Worm (Caenorhabditis elegans) whole organism, L1 larva: ENCODE data around the gene T26H8.5.

Experiments used
- ceh-63 ChIP-seq: fragments of 200-800 bp; sonication (Bioruptor generic); optimal IDR thresholded peaks from 2 replicates; lab custom pipeline; 2018; ENCODE audit warnings: mild to moderate bottlenecking, missing genetic modification characterization, missing compliant biosample characterization
- ces-1 ChIP-seq: fragments of 150-350 bp; optimal IDR thresholded peaks from 2 replicates; lab custom pipeline; 2014; ENCODE audit warnings: missing biosample characterization, missing genetic modification reagents, missing genetic modification characterization
- elt-3 ChIP-seq, 6 experiments: fragments of 150-350 bp in 1 of 6; sonication (generic microtip); optimal IDR thresholded peaks; 2 replicates each; lab custom pipeline; 2017 to 2018; ENCODE audit warnings: missing biosample characterization in 6 of 6, missing genetic modification characterization in 6 of 6, inconsistent platforms in 1 of 6
- fkh-10 ChIP-seq: sonication (generic microtip); optimal IDR thresholded peaks from 2 replicates; lab custom pipeline; 2017; ENCODE audit warnings: missing biosample characterization, missing genetic modification reagents, missing genetic modification characterization
- lsy-2 ChIP-seq, 2 experiments: fragments of 150-350 bp; optimal IDR thresholded peaks; 2 replicates each; lab custom pipeline; 2014; ENCODE audit warnings: missing biosample characterization in 2 of 2, missing genetic modification characterization in 2 of 2
- nhr-11 ChIP-seq: fragments of 150-350 bp; optimal IDR thresholded peaks from 2 replicates; lab custom pipeline; 2014; ENCODE audit warnings: missing biosample characterization, missing genetic modification characterization
- nhr-85 ChIP-seq: sonication (generic microtip); peaks from one replicate; lab custom pipeline; 2016; ENCODE audit warnings: missing genetic modification characterization, inconsistent platforms, missing compliant biosample characterization
- pqm-1 ChIP-seq: sonication (generic microtip); optimal IDR thresholded peaks from 3 replicates; lab custom pipeline; 2017; ENCODE audit warnings: missing biosample characterization, missing genetic modification characterization
- snpc-4 ChIP-seq: fragments of 150-350 bp; optimal IDR thresholded peaks from 2 replicates; lab custom pipeline; 2014; ENCODE audit warnings: missing biosample characterization, missing genetic modification characterization

ce11 chrV:15259049-15259448 lies 46.4 kb downstream of the T26H8.5 start, which contains the start of gene srsx-37:
- no peak for TF ChIP-seq ceh-63 (GFP tag; lab: Kevin White, UChicago)
- TF ChIP-seq elt-3 (tag; optimal IDR thresholded peaks at IDR 0.05; lab: Kevin White, UChicago), result no peak
- TF ChIP-seq lsy-2 (tag; optimal IDR thresholded peaks at IDR 0.05; lab: Kevin White, UChicago), result no peak
- TF ChIP-seq ces-1 (GFP tag; lab: Kevin White, UChicago), result no peak
- TF ChIP-seq nhr-85, result no peak
- TF ChIP-seq snpc-4 (tag; lab: Kevin White, UChicago), result no peak
- TF ChIP-seq fkh-10 (GFP tag; lab: Kevin White, UChicago), result no peak
- no peak for TF ChIP-seq nhr-11
- TF ChIP-seq pqm-1, result no peak
